Worm (Caenorhabditis elegans): ENCODE data around the gene R11D1.4.

- TF ChIP-seq elt-1 (tag; optimal IDR thresholded peaks at IDR 0.05; ENCODE audit: borderline replicate concordance, insufficient read depth), result no peak
- no peak for TF ChIP-seq elt-3 (tag; optimal IDR thresholded peaks at IDR 0.05)
- TF ChIP-seq lsy-2 (tag; optimal IDR thresholded peaks at IDR 0.05), result no peak
- TF ChIP-seq nhr-2 (tag; optimal IDR thresholded peaks at IDR 0.05), result no peak
Measured at ce11 chrV:12667926-12668325, 46.1 kb downstream of the R11D1.4 start, which contains the start of gene W05B10.4.

Data from whole organism, mixed stage, embryonic.